Worm (Caenorhabditis elegans) whole organism, L4 larva: ENCODE measurements around the gene tba-7.

Experiments used
- R02D3.7 ChIP-seq: fragments of 150-350 bp; sonication (generic microtip); optimal IDR thresholded peaks from 3 replicates; lab custom pipeline; 2014; ENCODE audit warnings: missing biosample characterization, missing genetic modification characterization
- Y75B8A.6 ChIP-seq: fragments of 200-800 bp; sonication (Bioruptor generic); IDR thresholded peaks from 2 replicates; pipeline ENCODE4 v1.3.6; 2022; ENCODE audit warnings: missing genetic modification reagents, missing genetic modification characterization, missing compliant biosample characterization
- ceh-82 ChIP-seq: sonication (generic microtip); optimal IDR thresholded peaks from 2 replicates; lab custom pipeline; 2017; ENCODE audit warnings: missing biosample characterization, missing genetic modification characterization
- dve-1 ChIP-seq: sonication (generic microtip); optimal IDR thresholded peaks from 2 replicates; lab custom pipeline; 2017; ENCODE audit warnings: antibody characterized with exemption, mild to moderate bottlenecking, missing genetic modification characterization, missing compliant biosample characterization; ENCODE audit not compliant: insufficient read depth
- lin-29 ChIP-seq: fragments of 200-800 bp; sonication (Bioruptor generic); IDR thresholded peaks from 2 replicates; pipeline ENCODE4 v1.3.6; 2022; ENCODE audit warnings: missing genetic modification reagents, missing genetic modification characterization, missing compliant biosample characterization
- mdl-1 ChIP-seq, 2 experiments: fragments of 150-350 bp in 1 of 2; sonication (generic microtip) in 1 of 2; optimal IDR thresholded peaks; 2 replicates each; lab custom pipeline; 2014 to 2017; ENCODE audit warnings: missing biosample characterization in 2 of 2, missing genetic modification characterization in 2 of 2
- skn-1 ChIP-seq: fragments of 150-350 bp; optimal IDR thresholded peaks from 2 replicates; lab custom pipeline; 2014; ENCODE audit warnings: missing biosample characterization, missing genetic modification characterization
- spr-3 ChIP-seq: fragments of 200-800 bp; sonication (Bioruptor generic); optimal IDR thresholded peaks from 2 replicates; lab custom pipeline; 2018; ENCODE audit warnings: mild to moderate bottlenecking, missing genetic modification characterization, missing compliant biosample characterization
- unc-39 ChIP-seq: sonication (generic microtip); optimal IDR thresholded peaks from 2 replicates; lab custom pipeline; 2017; ENCODE audit warnings: missing biosample characterization, missing genetic modification characterization
- unc-62 ChIP-seq, 3 experiments: fragments of 150-350 bp in 1 of 3; sonication (generic microtip); optimal IDR thresholded peaks in 2 of 3; peaks in 1 of 3; 1 replicate in 1 of 3; 2 replicates in 2 of 3; lab custom pipeline; 2014 to 2017; ENCODE audit warnings: missing biosample characterization in 3 of 3, missing genetic modification characterization in 3 of 3, missing genetic modification reagents in 3 of 3, missing genotype in 1 of 3
- zag-1 ChIP-seq: fragments of 150-350 bp; optimal IDR thresholded peaks from 2 replicates; lab custom pipeline; 2014; ENCODE audit warnings: missing biosample characterization, missing genetic modification characterization

ce11 chrIII:11372199-11372938, 781 bp upstream of the tba-7 start:
- TF ChIP-seq unc-39 (no peak), zag-1 (tag; lab: Kevin White, UChicago) (no peak), skn-1 (tag; lab: Kevin White, UChicago) (no peak), ceh-82 (tag; lab: Kevin White, UChicago) (no peak), mdl-1 (tag; optimal IDR thresholded peaks at IDR 0.05; lab: Kevin White, UChicago) (no peak), unc-62 (GFP tag; optimal IDR thresholded peaks at IDR 0.05 in 1 of 2; lab: Kevin White, UChicago) (no peak), unc-62 (tag; optimal IDR thresholded peaks at IDR 0.05; lab: Kevin White, UChicago) (no peak), spr-3 (GFP tag; lab: Kevin White, UChicago) (no peak), lin-29 (GFP tag; lab: Robert Waterston, UW) (no peak), R02D3.7 (no peak), dve-1 (tag; lab: Kevin White, UChicago) (peak; percentile 39), Y75B8A.6 (GFP tag; lab: Robert Waterston, UW) (no peak)
